Worm (Caenorhabditis elegans): ENCODE data around the gene fbxl-5.

DNA sequence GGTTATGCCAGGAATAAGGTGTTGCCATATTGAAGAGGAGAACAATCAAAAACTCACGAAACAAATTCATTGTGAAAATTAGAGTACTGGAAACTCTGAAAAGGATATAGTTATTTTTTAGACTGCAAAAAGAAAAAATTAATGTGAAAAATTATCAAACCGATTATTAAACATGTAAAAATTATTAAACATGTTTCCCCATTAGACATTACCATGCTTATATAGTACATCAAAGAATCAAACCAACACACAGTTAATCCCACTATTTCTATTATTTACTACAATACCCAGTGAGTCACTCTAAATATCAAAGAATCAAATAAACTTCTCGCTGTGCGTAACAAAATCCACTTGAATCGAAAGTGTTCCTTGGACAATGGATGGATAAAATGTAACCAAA, 29.6 kb upstream of the fbxl-5 start, which contains the start of gene ZK105.13:
- TF ChIP-seq zag-1 (tag; optimal IDR thresholded peaks at IDR 0.05) (no peak), ZK546.5 (tag; optimal IDR thresholded peaks at IDR 0.05) (no peak), pha-4 (tag; optimal IDR thresholded peaks at IDR 0.05) (no peak), nhr-12 (tag; optimal IDR thresholded peaks at IDR 0.05) (no peak), nfya-1 (tag; optimal IDR thresholded peaks at IDR 0.05; ENCODE audit: insufficient read depth) (no peak), nhr-76 (tag; optimal IDR thresholded peaks at IDR 0.05) (no peak), fkh-10 (GFP tag; optimal IDR thresholded peaks at IDR 0.05) (no peak), egl-27 (tag; optimal IDR thresholded peaks at IDR 0.05) (no peak), lin-39 (tag; optimal IDR thresholded peaks at IDR 0.05) (no peak), skn-1 (tag; optimal IDR thresholded peaks at IDR 0.05) (no peak)

All from whole organism, L3 larva.